Worm (Caenorhabditis elegans) whole organism, L4 larva: ENCODE data around the gene col-74.
"Not testable (repeated sequence)": the region's sequence is repeated elsewhere in the genome, so short reads cannot be mapped to it uniquely, and the experiment has no call there.

ENCODE experiments used
- F26F4.8 ChIP-seq: fragments of 200-800 bp; sonication (Bioruptor generic); conservative IDR thresholded peaks from 2 replicates; pipeline ENCODE4 v1.3.6; 2022; ENCODE audit warnings: missing genetic modification characterization, missing compliant biosample characterization
- aha-1 ChIP-seq: fragments of 150-350 bp; peaks from one replicate; lab custom pipeline; 2014; ENCODE audit warnings: missing biosample characterization, missing genetic modification characterization
- ceh-28 ChIP-seq: fragments of 150-350 bp; optimal IDR thresholded peaks from 2 replicates; lab custom pipeline; 2014; ENCODE audit warnings: missing biosample characterization, missing genetic modification reagents, missing genetic modification characterization
- ceh-32 ChIP-seq: sonication (generic microtip); optimal IDR thresholded peaks from 2 replicates; lab custom pipeline; 2016; ENCODE audit warnings: mild to moderate bottlenecking, missing genetic modification characterization, missing compliant biosample characterization; ENCODE audit not compliant: poor library complexity
- ceh-44 ChIP-seq: fragments of 200-800 bp; sonication (Bioruptor generic); IDR thresholded peaks from 2 replicates; pipeline ENCODE4 v1.3.6; 2022; ENCODE audit warnings: missing genetic modification reagents, missing genetic modification characterization, missing compliant biosample characterization
- cey-2 ChIP-seq: sonication (generic microtip); optimal IDR thresholded peaks from 3 replicates; lab custom pipeline; 2017; ENCODE audit warnings: missing genetic modification characterization, mild to moderate bottlenecking, missing compliant biosample characterization, antibody characterized with exemption, borderline replicate concordance; ENCODE audit not compliant: insufficient read depth
- daf-12 ChIP-seq: fragments of 150-350 bp; optimal IDR thresholded peaks from 2 replicates; lab custom pipeline; 2014; ENCODE audit warnings: missing biosample characterization, missing genetic modification reagents, missing genetic modification characterization
- daf-16 ChIP-seq, 3 experiments: sonication (generic microtip); optimal IDR thresholded peaks; 2 replicates each; lab custom pipeline; 2016 to 2017; ENCODE audit warnings: missing genetic modification characterization in 3 of 3, missing genetic modification reagents in 3 of 3, mild to moderate bottlenecking in 2 of 3, missing compliant biosample characterization in 2 of 3, missing biosample characterization in 1 of 3, moderate library complexity in 1 of 3
- daf-8 ChIP-seq: fragments of 200-800 bp; sonication (Bioruptor generic); IDR thresholded peaks from 2 replicates; pipeline ENCODE4 v1.3.6; 2022; ENCODE audit warnings: missing genetic modification characterization, missing compliant biosample characterization
- dmd-6 ChIP-seq: fragments of 200-800 bp; sonication (Bioruptor generic); IDR thresholded peaks from 2 replicates; pipeline ENCODE4 v1.3.6; 2022; ENCODE audit warnings: missing genetic modification reagents, missing genetic modification characterization, missing compliant biosample characterization
- dmd-8 ChIP-seq: fragments of 200-800 bp; sonication (Bioruptor generic); IDR thresholded peaks from 2 replicates; pipeline ENCODE4 v1.3.6; 2022; ENCODE audit warnings: missing genetic modification characterization, missing compliant biosample characterization
- dve-1 ChIP-seq: sonication (generic microtip); optimal IDR thresholded peaks from 2 replicates; lab custom pipeline; 2017; ENCODE audit warnings: antibody characterized with exemption, mild to moderate bottlenecking, missing genetic modification characterization, missing compliant biosample characterization; ENCODE audit not compliant: insufficient read depth
- egl-43 ChIP-seq: fragments of 200-800 bp; sonication (Bioruptor generic); IDR thresholded peaks from 2 replicates; pipeline ENCODE4 v1.3.6; 2022; ENCODE audit warnings: missing genetic modification reagents, missing genetic modification characterization, missing compliant biosample characterization
- gei-8 ChIP-seq: fragments of 200-800 bp; sonication (Bioruptor generic); optimal IDR thresholded peaks from 2 replicates; lab custom pipeline; 2018; ENCODE audit warnings: mild to moderate bottlenecking, missing genetic modification characterization, missing compliant biosample characterization
- hlh-30 ChIP-seq: sonication (generic microtip); optimal IDR thresholded peaks from 2 replicates; lab custom pipeline; 2017; ENCODE audit warnings: antibody characterized with exemption, mild to moderate bottlenecking, missing genetic modification characterization, missing compliant biosample characterization; ENCODE audit not compliant: insufficient read depth
- lin-1 ChIP-seq: fragments of 200-800 bp; sonication (Bioruptor generic); IDR thresholded peaks from 2 replicates; pipeline ENCODE4 v1.3.6; 2022; ENCODE audit warnings: missing genetic modification reagents, missing genetic modification characterization, missing compliant biosample characterization
- lin-38 ChIP-seq: fragments of 200-800 bp; sonication (Bioruptor generic); IDR thresholded peaks from 2 replicates; pipeline ENCODE4 v1.3.6; 2022; ENCODE audit warnings: missing genetic modification reagents, missing genetic modification characterization, missing compliant biosample characterization
- lsy-2 ChIP-seq, 2 experiments: fragments of 150-350 bp in 1 of 2; sonication (generic microtip) in 1 of 2; optimal IDR thresholded peaks; 2 replicates each; lab custom pipeline; 2014 to 2017; ENCODE audit warnings: missing biosample characterization in 2 of 2, missing genetic modification characterization in 2 of 2
- mdl-1 ChIP-seq, 2 experiments: fragments of 150-350 bp in 1 of 2; sonication (generic microtip) in 1 of 2; optimal IDR thresholded peaks; 2 replicates each; lab custom pipeline; 2014 to 2017; ENCODE audit warnings: missing biosample characterization in 2 of 2, missing genetic modification characterization in 2 of 2
- mep-1 ChIP-seq: fragments of 150-350 bp; sonication (generic microtip); optimal IDR thresholded peaks from 3 replicates; lab custom pipeline; 2014; ENCODE audit warnings: missing biosample characterization, missing genetic modification characterization
- mes-2 ChIP-seq: sonication (generic microtip); optimal IDR thresholded peaks from 2 replicates; lab custom pipeline; 2016; ENCODE audit warnings: missing genotype, mild to moderate bottlenecking, missing genetic modification characterization, missing compliant biosample characterization; ENCODE audit not compliant: poor library complexity, severe bottlenecking
- nhr-237 ChIP-seq: sonication (generic microtip); optimal IDR thresholded peaks from 2 replicates; lab custom pipeline; 2017; ENCODE audit warnings: missing biosample characterization, missing genetic modification characterization
- nhr-28 ChIP-seq: fragments of 150-350 bp; optimal IDR thresholded peaks from 2 replicates; lab custom pipeline; 2014; ENCODE audit warnings: missing biosample characterization, missing genetic modification characterization
- nhr-41 ChIP-seq: fragments of 200-800 bp; sonication (Bioruptor generic); IDR thresholded peaks from 2 replicates; pipeline ENCODE4 v1.3.6; 2022; ENCODE audit warnings: missing genetic modification reagents, missing genetic modification characterization, missing compliant biosample characterization
- nhr-77 ChIP-seq: fragments of 150-350 bp; optimal IDR thresholded peaks from 2 replicates; lab custom pipeline; 2014; ENCODE audit warnings: missing biosample characterization, missing genetic modification characterization
- pha-4 ChIP-seq, 2 experiments: fragments of 150-350 bp in 1 of 2; fragments of 200-800 bp in 1 of 2; sonication (Bioruptor generic) in 1 of 2; IDR thresholded peaks in 1 of 2; optimal IDR thresholded peaks in 1 of 2; 2 replicates each; pipeline versions ENCODE4 v1.3.6 to Lab custom; 2014 to 2022; ENCODE audit warnings: missing genetic modification characterization in 2 of 2, missing genetic modification reagents in 2 of 2, missing biosample characterization in 1 of 2, missing compliant biosample characterization in 1 of 2
- skn-1 ChIP-seq: fragments of 150-350 bp; optimal IDR thresholded peaks from 2 replicates; lab custom pipeline; 2014; ENCODE audit warnings: missing biosample characterization, missing genetic modification characterization
- snpc-4 ChIP-seq: fragments of 150-350 bp; optimal IDR thresholded peaks from 2 replicates; lab custom pipeline; 2014; ENCODE audit warnings: missing biosample characterization, missing genetic modification characterization
- zag-1 ChIP-seq: fragments of 150-350 bp; optimal IDR thresholded peaks from 2 replicates; lab custom pipeline; 2014; ENCODE audit warnings: missing biosample characterization, missing genetic modification characterization
- zfp-2 ChIP-seq: sonication (generic microtip); optimal IDR thresholded peaks from 2 replicates; lab custom pipeline; 2016; ENCODE audit warnings: mild to moderate bottlenecking, missing genetic modification characterization, missing compliant biosample characterization
- zip-11 ChIP-seq: fragments of 200-800 bp; sonication (Bioruptor generic); IDR thresholded peaks from 2 replicates; pipeline ENCODE4 v1.3.6; 2022; ENCODE audit warnings: missing genetic modification characterization, missing compliant biosample characterization
- ztf-11 ChIP-seq: fragments of 150-350 bp; optimal IDR thresholded peaks from 2 replicates; lab custom pipeline; 2014; ENCODE audit warnings: missing biosample characterization, missing genetic modification characterization

The col-74 gene

DNA sequence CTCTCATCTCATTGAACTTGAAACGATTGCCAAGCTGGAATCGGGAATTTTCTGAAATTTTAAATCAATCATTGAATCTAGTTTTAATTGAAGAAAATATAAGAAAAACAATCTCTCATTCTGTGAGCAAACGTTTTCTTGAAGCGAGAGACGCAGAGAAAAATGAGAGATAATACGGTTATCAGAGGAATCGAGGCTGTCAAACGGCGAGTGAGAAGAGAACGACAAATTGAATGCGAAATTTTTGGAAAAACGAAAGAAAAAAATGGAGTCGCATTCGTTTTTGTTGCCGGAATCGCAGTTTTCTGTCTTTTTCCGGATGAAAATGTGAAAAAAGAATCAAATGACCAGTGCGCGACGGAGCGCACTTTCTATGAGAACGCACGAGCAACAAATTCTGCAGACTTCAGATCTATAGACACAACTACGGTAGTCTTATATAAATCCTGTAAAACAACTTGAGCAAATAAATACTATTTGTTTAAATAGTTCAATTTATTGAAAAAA lies 43.4 kb downstream of the col-74 start, which contains the start of gene tex-2 (continued):
- peak; percentile 19 for TF ChIP-seq hlh-30 (tag; lab: Kevin White, UChicago)

DNA sequence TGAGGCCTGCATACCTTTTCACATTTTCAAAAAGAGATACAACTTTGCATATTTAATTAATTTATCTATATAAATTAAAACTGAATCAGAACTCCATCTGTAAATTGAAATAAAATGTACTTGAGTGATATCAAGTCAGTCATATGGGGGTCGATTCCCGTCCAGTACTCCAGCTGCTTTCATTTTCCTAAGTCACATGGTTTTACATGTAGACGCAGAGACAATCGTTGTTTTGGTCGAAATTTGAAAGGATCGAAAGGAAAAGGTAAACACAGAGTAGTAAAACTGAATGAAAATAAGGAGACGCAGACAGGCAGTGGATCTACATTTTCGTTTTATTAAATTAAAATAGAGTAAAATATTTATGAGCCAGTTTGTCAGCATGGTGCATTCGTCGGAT lies 44.0 kb downstream of the col-74 start:
- TF ChIP-seq lsy-2 (tag; optimal IDR thresholded peaks at IDR 0.05; lab: Kevin White, UChicago): peak in 1 of 2 experiments; percentile 11
- no peak for TF ChIP-seq ceh-32 (tag; lab: Kevin White, UChicago)
- TF ChIP-seq egl-43: no peak
- TF ChIP-seq mep-1 (tag; lab: Kevin White, UChicago): no peak
- no peak for TF ChIP-seq ztf-11
- TF ChIP-seq zfp-2 (tag; lab: Kevin White, UChicago): no peak
- TF ChIP-seq nhr-28 (tag; lab: Kevin White, UChicago): peak; percentile 69
- no peak for TF ChIP-seq zip-11 (GFP tag; lab: Robert Waterston, UW)
- TF ChIP-seq aha-1 (tag; lab: Kevin White, UChicago): peak; percentile 75
- TF ChIP-seq dmd-6 (GFP tag; lab: Robert Waterston, UW): no peak
- TF ChIP-seq daf-12: no peak
- no peak for TF ChIP-seq daf-8 (GFP tag; lab: Robert Waterston, UW)
- TF ChIP-seq mdl-1 (tag; optimal IDR thresholded peaks at IDR 0.05; lab: Kevin White, UChicago): peak in 1 of 2 experiments; percentile 28
- peak; percentile 17 for TF ChIP-seq nhr-77 (tag; lab: Kevin White, UChicago)
- TF ChIP-seq hlh-30 (tag; lab: Kevin White, UChicago): peak; percentile 88
- no peak for TF ChIP-seq gei-8 (GFP tag; lab: Kevin White, UChicago)
- peak; percentile 24 for TF ChIP-seq mes-2 (tag; lab: Kevin White, UChicago)
- no peak for TF ChIP-seq cey-2 (tag; lab: Kevin White, UChicago)
- peak; percentile 54 for TF ChIP-seq dve-1 (tag; lab: Kevin White, UChicago)
- TF ChIP-seq daf-16 (GFP tag; optimal IDR thresholded peaks at IDR 0.05; lab: Kevin White, UChicago): no peak
- TF ChIP-seq daf-16 (tag; optimal IDR thresholded peaks at IDR 0.05; lab: Kevin White, UChicago): peak; percentile 49
- no peak for TF ChIP-seq snpc-4 (tag; lab: Kevin White, UChicago)
- no peak for TF ChIP-seq F26F4.8 (GFP tag; lab: Robert Waterston, UW)
- TF ChIP-seq lin-1 (GFP tag; lab: Robert Waterston, UW): no peak
- TF ChIP-seq ceh-44 (GFP tag; lab: Robert Waterston, UW): no peak
- no peak for TF ChIP-seq skn-1
- no peak for TF ChIP-seq pha-4 (GFP tag; IDR thresholded peaks at IDR 0.05; lab: Robert Waterston, UW)
- peak; percentile 4 for TF ChIP-seq pha-4 (tag; optimal IDR thresholded peaks at IDR 0.05; lab: Kevin White, UChicago)

DNA sequence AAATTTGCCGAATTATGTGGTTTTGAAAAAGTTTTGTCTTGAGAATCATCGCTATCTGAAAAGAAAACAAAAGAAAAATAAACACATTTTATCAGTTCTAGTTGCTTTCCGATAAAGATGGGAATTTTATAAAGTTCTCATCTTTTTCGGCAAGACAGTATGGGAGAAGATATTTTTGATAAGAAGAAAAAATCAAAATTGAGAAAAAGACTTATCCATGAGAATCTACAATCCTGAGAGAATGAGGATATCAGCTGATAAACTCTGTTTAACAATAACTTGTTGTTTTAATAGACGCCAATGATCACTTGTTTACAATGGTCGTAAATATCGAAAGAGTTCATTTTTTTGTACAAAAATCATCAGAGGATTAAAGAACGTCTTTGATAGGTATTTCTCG lies 45.9 kb downstream of the col-74 start, which contains the start of gene F55C12.6:
Gene F55C12.6, minus strand, starts transcription at position 101 of the 400 bp plus-strand sequence.
- no peak for TF ChIP-seq nhr-41 (GFP tag; lab: Robert Waterston, UW)
- no peak for TF ChIP-seq lin-38
- no peak for TF ChIP-seq daf-16 (GFP tag; optimal IDR thresholded peaks at IDR 0.05; lab: Kevin White, UChicago)
- TF ChIP-seq daf-16 (tag; optimal IDR thresholded peaks at IDR 0.05; lab: Kevin White, UChicago): peak; percentile 52

DNA sequence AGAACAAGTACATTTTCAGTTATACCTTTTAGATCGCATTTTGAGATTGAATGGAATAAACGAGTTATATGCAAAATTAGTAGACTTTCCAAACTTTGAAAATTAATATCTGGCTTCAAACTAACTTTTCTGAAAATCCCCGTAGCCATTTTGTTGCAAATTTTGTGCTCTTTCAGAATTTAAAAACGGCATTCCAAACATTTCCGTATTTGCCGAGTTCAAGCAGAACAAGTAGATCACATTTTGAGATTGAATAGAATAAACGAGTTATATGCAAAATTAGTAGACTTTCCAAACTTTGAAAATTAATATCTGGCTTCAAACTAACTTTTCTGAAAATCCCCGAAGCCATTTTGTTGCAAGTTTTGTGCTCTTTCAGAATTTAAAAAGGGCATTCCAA lies 46.3 kb downstream of the col-74 start, which contains the start of gene F55C12.2:
Gene F55C12.2, plus strand, starts transcription at position 301 of the 400 bp plus-strand sequence.
- not testable (repeated sequence) for TF ChIP-seq dmd-8; ceh-28 (tag; lab: Kevin White, UChicago); zag-1

DNA sequence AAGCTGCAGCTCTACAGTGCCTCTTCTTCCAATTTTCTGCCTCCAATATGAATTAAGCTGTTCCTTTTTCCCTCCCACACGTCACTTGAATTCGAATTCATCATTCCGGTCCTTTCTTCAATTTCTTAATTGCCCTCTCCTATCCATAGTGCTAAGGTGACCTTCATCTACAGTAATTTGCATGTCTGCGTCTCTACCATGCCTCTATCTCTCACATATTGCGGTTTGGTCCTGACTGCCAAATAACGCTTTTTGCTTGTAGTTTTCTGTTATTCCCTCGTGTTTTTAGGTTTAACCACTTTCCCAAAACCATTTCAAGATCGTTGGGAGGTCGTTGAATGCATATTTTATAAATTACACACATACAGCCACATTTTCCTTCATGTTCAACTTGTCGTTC lies 50.5 kb downstream of the col-74 start:
- no peak for TF ChIP-seq nhr-237 (tag; lab: Kevin White, UChicago)
- peak; percentile 30 for TF ChIP-seq nhr-28 (tag; lab: Kevin White, UChicago)
- peak; percentile 24 for TF ChIP-seq hlh-30 (tag; lab: Kevin White, UChicago)
- TF ChIP-seq, all 104 proteins: peak for 2
